Fruit fly (Drosophila melanogaster): ENCODE measurements around the gene p53.

The p53 gene

dm6 chr3R:23046529-23046943 is 7.3 kb downstream of the p53 start (continued):
- TF ChIP-seq Lim3 (GFP tag; IDR thresholded peaks at IDR 0.05) (no peak), lola (GFP tag; optimal IDR thresholded peaks at IDR 0.05) (no peak), dmrt11E (tag; optimal IDR thresholded peaks at IDR 0.05) (no peak), ERR (GFP tag; optimal IDR thresholded peaks at IDR 0.05) (no peak), CG16779 (GFP tag; IDR thresholded peaks at IDR 0.05) (0 out of 2 replicates have a peak, but pooled peaks have one; percentile 20), ind (GFP tag; optimal IDR thresholded peaks at IDR 0.05) (peak; percentile 37), NC2α (GFP tag; optimal IDR thresholded peaks at IDR 0.05) (no peak), CG7357 (GFP tag; IDR thresholded peaks at IDR 0.05) (0 out of 3 replicates have a peak, but pooled peaks have one; percentile 47), Hr51 (GFP tag; optimal IDR thresholded peaks at IDR 0.05) (peak; percentile 7 to 56), CG31441 (GFP tag; IDR thresholded peaks at IDR 0.05) (no peak), NK7.1 (GFP tag; optimal IDR thresholded peaks at IDR 0.05) (no peak), CG10654 (GFP tag; optimal IDR thresholded peaks at IDR 0.05) (no peak), CG3407 (GFP tag; optimal IDR thresholded peaks at IDR 0.05) (no peak), ase (GFP tag; IDR thresholded peaks at IDR 0.05) (peak; percentile 45; the same call in 1 of the 3 replicates), CG8290 (GFP tag; optimal IDR thresholded peaks at IDR 0.05) (no peak), CG8290 (tag; optimal IDR thresholded peaks at IDR 0.05) (peak in 1 of 2 experiments; percentile 77), CG11247 (GFP tag; IDR thresholded peaks at IDR 0.05) (peak; percentile 57), salm (tag; optimal IDR thresholded peaks at IDR 0.05) (no peak), Jarid2 (GFP tag; optimal IDR thresholded peaks at IDR 0.05) (no peak), da (GFP tag; optimal IDR thresholded peaks at IDR 0.05) (no peak), corto (GFP tag; optimal IDR thresholded peaks at IDR 0.05) (peak; percentile 74), Tbp (GFP tag; optimal IDR thresholded peaks at IDR 0.05) (no peak), Nf-YA (GFP tag; IDR thresholded peaks at IDR 0.05) (no peak), CG33213 (GFP tag; optimal IDR thresholded peaks at IDR 0.05) (no peak), HLHmδ (GFP tag; optimal IDR thresholded peaks at IDR 0.05) (no peak), Optix (GFP tag; IDR thresholded peaks at IDR 0.05) (0 out of 3 replicates have a peak, but pooled peaks have one; percentile 29), CG2889 (GFP tag; IDR thresholded peaks at IDR 0.05) (no peak), CG30403 (GFP tag; optimal IDR thresholded peaks at IDR 0.05) (peak; percentile 47), ac (GFP tag; optimal IDR thresholded peaks at IDR 0.05) (no peak), fu2 (GFP tag; optimal IDR thresholded peaks at IDR 0.05) (no peak), CG1603 (tag; optimal IDR thresholded peaks at IDR 0.05) (peak; percentile 7), kay (GFP tag; optimal IDR thresholded peaks at IDR 0.05) (peak; percentile 38), CG5180 (GFP tag; optimal IDR thresholded peaks at IDR 0.05) (no peak), Dbx (GFP tag; IDR thresholded peaks at IDR 0.05) (peak; percentile 76), CG3838 (GFP tag; optimal IDR thresholded peaks at IDR 0.05) (no peak), NFAT (GFP tag; IDR thresholded peaks at IDR 0.05) (0 out of 2 replicates have a peak, but pooled peaks have one; percentile 32), CG13775 (GFP tag; optimal IDR thresholded peaks at IDR 0.05) (peak; percentile 21), CG10321 (GFP tag; IDR thresholded peaks at IDR 0.05) (no peak), sqz (GFP tag; optimal IDR thresholded peaks at IDR 0.05) (no peak), CG4854 (GFP tag; optimal IDR thresholded peaks at IDR 0.05) (no peak), vfl (GFP tag; optimal IDR thresholded peaks at IDR 0.05) (peak; percentile 26), CG9609 (GFP tag; optimal IDR thresholded peaks at IDR 0.05) (peak; percentile 42), CG1024 (GFP tag; IDR thresholded peaks at IDR 0.05) (no peak), CG17328 (GFP tag; IDR thresholded peaks at IDR 0.05) (0 out of 2 replicates have a peak, but pooled peaks have one; percentile 36), CG10565 (GFP tag; optimal IDR thresholded peaks at IDR 0.05) (no peak), Sry-δ (GFP tag; optimal IDR thresholded peaks at IDR 0.05) (no peak), wor (GFP tag; IDR thresholded peaks at IDR 0.05) (no peak), CG1792 (GFP tag; optimal IDR thresholded peaks at IDR 0.05) (no peak), CG18764 (GFP tag; optimal IDR thresholded peaks at IDR 0.05) (no peak), Dip3 (GFP tag; optimal IDR thresholded peaks at IDR 0.05) (peak; percentile 47), ham (GFP tag; IDR thresholded peaks at IDR 0.05) (no peak), Pdp1 (GFP tag; optimal IDR thresholded peaks at IDR 0.05) (peak in 1 of 2 experiments; percentile 43)
